Fruit fly (Drosophila melanogaster) whole organism, embryonic: ENCODE results near the gene Cep97.
A peak's percentile ranks its signal among the peaks of the same experiment; 100 is the strongest.

Experiments
- Aef1 ChIP-seq: fragments of 200-800 bp; sonication (Bioruptor generic); IDR thresholded peaks from 3 replicates; pipeline ENCODE4 v1.3.6; 2022; ENCODE audit warnings: missing biosample characterization, missing genetic modification characterization
- Awh ChIP-seq: fragments of 200-800 bp; sonication (Bioruptor generic); IDR thresholded peaks from 2 replicates; pipeline ENCODE4, ENCODE4 v1.3.6; 2022; ENCODE audit warnings: missing biosample characterization, missing genetic modification characterization
- B-H1 ChIP-seq: fragments of 200-800 bp; sonication (Bioruptor generic); IDR thresholded peaks from 3 replicates; pipeline ENCODE4 v1.3.6; 2022; ENCODE audit warnings: missing biosample characterization, missing genetic modification characterization
- C15 ChIP-seq: fragments of 200-800 bp; sonication (Bioruptor generic); IDR thresholded peaks from 3 replicates; pipeline ENCODE4 v1.3.6; 2022; ENCODE audit warnings: missing biosample characterization, missing genetic modification characterization
- CG12744 ChIP-seq: fragments of 200-800 bp; sonication (Bioruptor generic); optimal IDR thresholded peaks from 2 replicates; lab custom pipeline; 2016; ENCODE audit warnings: missing biosample characterization, missing genetic modification characterization
- CG14667 ChIP-seq: fragments of 200-800 bp; sonication (Bioruptor generic); IDR thresholded peaks from 2 replicates; pipeline ENCODE4 v1.3.6; 2022; ENCODE audit warnings: missing biosample characterization, missing genetic modification characterization
- CG14860 ChIP-seq: fragments of 200-800 bp; sonication (Bioruptor generic); IDR thresholded peaks from 3 replicates; pipeline ENCODE4 v1.3.6; 2022; ENCODE audit warnings: missing biosample characterization, missing genetic modification characterization; ENCODE audit not compliant: partially characterized antibody
- CG1529 ChIP-seq: fragments of 200-800 bp; sonication (Bioruptor generic); optimal IDR thresholded peaks from 3 replicates; lab custom pipeline; 2018; ENCODE audit warnings: missing biosample characterization, missing genetic modification characterization
- CG18262 ChIP-seq: fragments of 200-800 bp; optimal IDR thresholded peaks from 3 replicates; lab custom pipeline; 2019; ENCODE audit warnings: missing biosample characterization, mild to moderate bottlenecking, missing genetic modification characterization, moderate library complexity
- CG18476 ChIP-seq: fragments of 200-800 bp; sonication (Bioruptor generic); optimal IDR thresholded peaks from 2 replicates; lab custom pipeline; 2016; ENCODE audit warnings: missing biosample characterization, mild to moderate bottlenecking, missing genetic modification characterization
- CG2202 ChIP-seq: fragments of 200-800 bp; sonication (Bioruptor generic); optimal IDR thresholded peaks from 2 replicates; lab custom pipeline; 2018; ENCODE audit warnings: missing biosample characterization, mild to moderate bottlenecking, missing genetic modification characterization
- CG2678 ChIP-seq: fragments of 200-800 bp; sonication (Bioruptor generic); optimal IDR thresholded peaks from 3 replicates; lab custom pipeline; 2019; ENCODE audit warnings: missing biosample characterization, mild to moderate bottlenecking, missing genetic modification characterization, moderate library complexity
- CG42726 ChIP-seq: fragments of 200-800 bp; sonication (Bioruptor generic); IDR thresholded peaks from 2 replicates; pipeline ENCODE4 v1.3.6; 2022; ENCODE audit warnings: missing biosample characterization, missing genetic modification characterization; ENCODE audit not compliant: partially characterized antibody
- CG6689 ChIP-seq: fragments of 200-800 bp; sonication (Bioruptor generic); IDR thresholded peaks from 2 replicates; pipeline ENCODE4 v1.3.6; 2022; ENCODE audit warnings: missing biosample characterization, missing genetic modification characterization
- CG7745 ChIP-seq: fragments of 200-800 bp; sonication (Bioruptor generic); optimal IDR thresholded peaks from 2 replicates; lab custom pipeline; 2018; ENCODE audit warnings: missing biosample characterization, mild to moderate bottlenecking, missing genetic modification characterization, moderate library complexity
- CG8281 ChIP-seq: fragments of 200-800 bp; sonication (Bioruptor generic); optimal IDR thresholded peaks from 2 replicates; lab custom pipeline; 2018; ENCODE audit warnings: missing biosample characterization, mild to moderate bottlenecking, missing genetic modification characterization, moderate library complexity
- CG8924 ChIP-seq: fragments of 200-800 bp; optimal IDR thresholded peaks from 3 replicates; lab custom pipeline; 2019; ENCODE audit warnings: missing biosample characterization, mild to moderate bottlenecking, missing genetic modification characterization, moderate library complexity
- CHES-1-like ChIP-seq: fragments of 200-800 bp; sonication (Bioruptor generic); optimal IDR thresholded peaks from 2 replicates; lab custom pipeline; 2016; ENCODE audit warnings: missing biosample characterization, missing genetic modification characterization
- CTCF ChIP-seq: fragments of 200-800 bp; sonication (Bioruptor generic); optimal IDR thresholded peaks from 2 replicates; lab custom pipeline; 2017; ENCODE audit warnings: missing biosample characterization, mild to moderate bottlenecking, missing genetic modification characterization, moderate library complexity
- D ChIP-seq, 2 experiments: fragments of 200-800 bp in 1 of 2; fragments of >200 bp in 1 of 2; sonication (Bioruptor generic) in 1 of 2; optimal IDR thresholded peaks; 2 replicates in 1 of 2; 3 replicates in 1 of 2; lab custom pipeline; 2017; ENCODE audit warnings: mild to moderate bottlenecking in 1 of 2, missing biosample characterization in 1 of 2, missing genetic modification characterization in 1 of 2, missing genetic modification reagents in 1 of 2
- Dll ChIP-seq: fragments of 200-800 bp; sonication (Bioruptor generic); IDR thresholded peaks from 4 replicates; pipeline ENCODE4 v1.3.6; 2022; ENCODE audit warnings: missing biosample characterization, missing genetic modification characterization; ENCODE audit not compliant: partially characterized antibody
- HLH54F ChIP-seq: fragments of 200-800 bp; sonication (Bioruptor generic); optimal IDR thresholded peaks from 3 replicates; lab custom pipeline; 2016; ENCODE audit warnings: missing biosample characterization, missing genetic modification characterization
- Hmr ChIP-seq: fragments of 200-800 bp; sonication (Bioruptor generic); optimal IDR thresholded peaks from 3 replicates; lab custom pipeline; 2017; ENCODE audit warnings: mild to moderate bottlenecking, missing biosample characterization, missing genetic modification reagents, missing genetic modification characterization
- Hr39 ChIP-seq: fragments of >200 bp; optimal IDR thresholded peaks from 2 replicates; lab custom pipeline; 2017
- Lim3 ChIP-seq: fragments of 200-800 bp; sonication (Bioruptor generic); IDR thresholded peaks from 2 replicates; pipeline ENCODE4 v1.3.6; 2022; ENCODE audit warnings: missing biosample characterization, missing genetic modification characterization
- NC2β ChIP-seq: fragments of 200-800 bp; sonication (Bioruptor generic); optimal IDR thresholded peaks from 2 replicates; lab custom pipeline; 2016; ENCODE audit warnings: missing biosample characterization, missing genetic modification characterization
- Nf-YB ChIP-seq: fragments of 200-800 bp; sonication (Bioruptor generic); optimal IDR thresholded peaks from 3 replicates; lab custom pipeline; 2019; ENCODE audit warnings: missing biosample characterization, mild to moderate bottlenecking, missing genetic modification characterization, moderate library complexity
- Ravus ChIP-seq: fragments of 200-800 bp; sonication (Bioruptor generic); IDR thresholded peaks from 2 replicates; pipeline ENCODE4 v1.3.6; 2022; ENCODE audit warnings: missing biosample characterization, missing genetic modification characterization
- Sry-β ChIP-seq: fragments of 200-800 bp; sonication (Bioruptor generic); optimal IDR thresholded peaks from 2 replicates; lab custom pipeline; 2018; ENCODE audit warnings: missing biosample characterization, mild to moderate bottlenecking, missing genetic modification characterization, moderate library complexity
- YL-1 ChIP-seq: fragments of 200-800 bp; sonication (Bioruptor generic); optimal IDR thresholded peaks from 3 replicates; lab custom pipeline; 2017; ENCODE audit warnings: missing biosample characterization, mild to moderate bottlenecking, missing genetic modification characterization
- al ChIP-seq: fragments of 200-800 bp; sonication (Bioruptor generic); IDR thresholded peaks from 2 replicates; pipeline ENCODE4 v1.3.6; 2022; ENCODE audit warnings: missing biosample characterization, missing genetic modification characterization
- cato ChIP-seq: fragments of 200-800 bp; sonication (Bioruptor generic); optimal IDR thresholded peaks from 2 replicates; lab custom pipeline; 2016; ENCODE audit warnings: missing biosample characterization, missing genetic modification characterization, borderline replicate concordance
- caup ChIP-seq: fragments of 200-800 bp; sonication (Bioruptor generic); optimal IDR thresholded peaks from 3 replicates; lab custom pipeline; 2017; ENCODE audit warnings: missing biosample characterization, mild to moderate bottlenecking, missing genetic modification characterization, moderate library complexity; ENCODE audit not compliant: severe bottlenecking
- disco-r ChIP-seq: fragments of 200-800 bp; sonication (Bioruptor generic); optimal IDR thresholded peaks from 2 replicates; lab custom pipeline; 2016; ENCODE audit warnings: missing biosample characterization, missing genetic modification characterization
- dm ChIP-seq: fragments of 200-800 bp; sonication (Bioruptor generic); optimal IDR thresholded peaks from 3 replicates; lab custom pipeline; 2016; ENCODE audit warnings: missing biosample characterization, missing genetic modification characterization
- dysf ChIP-seq: fragments of 200-800 bp; sonication (Bioruptor generic); IDR thresholded peaks from 3 replicates; pipeline ENCODE4 v1.3.6; 2022; ENCODE audit warnings: missing biosample characterization, missing genetic modification characterization
- exex ChIP-seq: fragments of 200-800 bp; sonication (Bioruptor generic); optimal IDR thresholded peaks from 4 replicates; lab custom pipeline; 2018; ENCODE audit warnings: missing biosample characterization, mild to moderate bottlenecking, missing genetic modification characterization, moderate library complexity
- ftz-f1 ChIP-seq: fragments of 200-800 bp; sonication (Bioruptor generic); optimal IDR thresholded peaks from 2 replicates; lab custom pipeline; 2016; ENCODE audit warnings: missing biosample characterization, missing genetic modification characterization
- gce ChIP-seq: fragments of 200-800 bp; sonication (Bioruptor generic); IDR thresholded peaks from 3 replicates; pipeline ENCODE4 v1.3.6; 2022; ENCODE audit warnings: missing biosample characterization, missing genetic modification characterization
- ind ChIP-seq: fragments of 200-800 bp; sonication (Bioruptor generic); optimal IDR thresholded peaks from 3 replicates; lab custom pipeline; 2016; ENCODE audit warnings: missing biosample characterization, missing genetic modification characterization
- luna ChIP-seq: fragments of 200-800 bp; sonication (Bioruptor generic); optimal IDR thresholded peaks from 2 replicates; lab custom pipeline; 2016; ENCODE audit warnings: missing biosample characterization, missing genetic modification characterization
- org-1 ChIP-seq: fragments of 200-800 bp; sonication (Bioruptor generic); optimal IDR thresholded peaks from 2 replicates; lab custom pipeline; 2017; ENCODE audit warnings: missing biosample characterization, missing genetic modification characterization
- pnt ChIP-seq: fragments of 200-800 bp; sonication (Bioruptor generic); optimal IDR thresholded peaks from 3 replicates; lab custom pipeline; 2016; ENCODE audit warnings: missing biosample characterization, missing genetic modification characterization
- repo ChIP-seq: fragments of 200-800 bp; sonication (Bioruptor generic); optimal IDR thresholded peaks from 2 replicates; lab custom pipeline; 2016; ENCODE audit warnings: missing biosample characterization, missing genetic modification characterization
- slbo ChIP-seq: fragments of 200-800 bp; sonication (Bioruptor generic); IDR thresholded peaks from 2 replicates; pipeline ENCODE4 v1.3.6; 2022; ENCODE audit warnings: missing biosample characterization, missing genetic modification characterization
- sna ChIP-seq: fragments of 200-800 bp; sonication (Bioruptor generic); IDR thresholded peaks from 2 replicates; pipeline ENCODE4 v1.3.6; 2022; ENCODE audit warnings: missing biosample characterization, missing genetic modification characterization; ENCODE audit not compliant: partially characterized antibody
- tgo ChIP-seq: fragments of 200-800 bp; sonication (Bioruptor generic); IDR thresholded peaks from 3 replicates; pipeline ENCODE4 v1.3.6; 2022; ENCODE audit warnings: missing biosample characterization, missing genetic modification characterization
- unc-4 ChIP-seq: fragments of 200-800 bp; sonication (Bioruptor generic); IDR thresholded peaks from 2 replicates; pipeline ENCODE4 v1.3.6; 2022; ENCODE audit warnings: missing biosample characterization, missing genetic modification characterization; ENCODE audit not compliant: partially characterized antibody
- usp ChIP-seq: fragments of >200 bp; optimal IDR thresholded peaks from 2 replicates; lab custom pipeline; 2017; ENCODE audit warnings: missing biosample characterization, missing genetic modification characterization

Cep97 gene

DNA sequence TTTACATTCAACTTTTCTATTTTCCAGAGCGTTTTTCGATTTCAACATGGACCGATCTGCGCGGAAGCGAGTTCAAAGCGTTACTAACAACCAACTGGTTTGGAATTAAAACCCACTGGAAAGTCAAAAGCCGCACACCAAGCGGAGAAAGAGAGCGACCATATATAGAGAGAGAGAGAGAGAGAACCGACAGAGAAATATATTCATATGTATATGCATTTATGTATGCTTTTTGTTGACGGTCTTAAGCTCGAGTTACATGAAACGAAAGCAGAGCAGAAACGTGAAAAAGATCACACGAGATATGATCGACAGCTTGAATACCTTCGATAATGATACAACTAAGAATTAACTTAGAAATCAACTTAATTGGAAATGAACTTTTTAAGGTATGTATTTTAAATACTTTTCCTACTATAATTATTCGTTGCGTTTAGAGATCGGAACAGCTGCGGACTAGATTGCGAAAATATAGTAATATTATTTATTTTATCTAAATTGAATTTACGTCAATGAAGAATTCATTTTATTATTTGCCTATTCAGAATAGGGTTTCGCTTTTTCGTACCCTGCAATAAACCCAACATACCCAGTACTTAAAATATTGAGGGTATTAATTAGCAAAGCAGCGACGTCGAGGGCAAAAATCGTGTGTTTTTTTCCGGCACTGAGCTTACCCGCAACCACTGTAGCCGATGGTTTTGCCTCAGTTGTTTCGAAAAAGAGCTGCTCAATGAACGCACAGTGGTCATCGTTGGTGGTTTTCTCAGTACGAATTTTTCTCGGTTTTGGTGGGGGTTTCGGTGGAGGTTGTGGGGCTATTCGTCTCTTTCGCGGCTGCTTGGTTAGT is 21.5 kb downstream of the Cep97 start (continued):
- TF ChIP-seq tgo (GFP tag; lab: Robert Waterston, UW) (peak; percentile 57; the same call in 1 of the 3 replicates), HLH54F (GFP tag; lab: Kevin White, UChicago) (no peak), CG6689 (peak; percentile 47), org-1 (GFP tag; lab: Kevin White, UChicago) (peak; percentile 34), caup (peak; percentile 3), YL-1 (GFP tag; lab: Kevin White, UChicago) (no peak), disco-r (no peak), C15 (GFP tag; lab: Robert Waterston, UW) (no peak), Lim3 (no peak), ind (peak; percentile 34), slbo (GFP tag; lab: Robert Waterston, UW) (peak; percentile 30; the same call in 1 of the 2 replicates), CTCF (GFP tag; lab: Kevin White, UChicago) (no peak), CG14667 (GFP tag; lab: Robert Waterston, UW) (peak; percentile 13; the same call in 1 of the 2 replicates), CG12744 (GFP tag; lab: Kevin White, UChicago) (no peak), luna (GFP tag; lab: Kevin White, UChicago) (no peak), cato (GFP tag; lab: Kevin White, UChicago) (peak; percentile 50), CG18262 (tag; lab: Kevin White, UChicago) (peak; percentile 79), Aef1 (GFP tag; lab: Robert Waterston, UW) (no peak), Hr39 (lab: Kevin White, UChicago) (no peak), D (optimal IDR thresholded peaks at IDR 0.05; lab: Kevin White, UChicago) (no peak), D (GFP tag; optimal IDR thresholded peaks at IDR 0.05; lab: Kevin White, UChicago) (peak; percentile 54), CG8924 (tag; lab: Kevin White, UChicago) (peak; percentile 67), CG2678 (tag; lab: Kevin White, UChicago) (peak; percentile 70), unc-4 (GFP tag; lab: Robert Waterston, UW) (no peak), CG1529 (GFP tag; lab: Kevin White, UChicago) (peak; percentile 43), CG42726 (no peak), exex (tag; lab: Kevin White, UChicago) (no peak), gce (GFP tag; lab: Robert Waterston, UW) (no peak), usp (GFP tag; lab: Kevin White, UChicago) (no peak), repo (GFP tag; lab: Kevin White, UChicago) (no peak), dysf (peak; percentile 66; the same call in 2 of the 3 replicates), al (GFP tag; lab: Robert Waterston, UW) (peak; percentile 28; the same call in 1 of the 2 replicates), CG8281 (tag; lab: Kevin White, UChicago) (peak; percentile 2), NC2β (GFP tag; lab: Kevin White, UChicago) (no peak), Nf-YB (GFP tag; lab: Kevin White, UChicago) (peak; percentile 4), dm (GFP tag; lab: Kevin White, UChicago) (no peak), CG14860 (GFP tag; lab: Robert Waterston, UW) (no peak), B-H1 (GFP tag; lab: Robert Waterston, UW) (no peak), Dll (GFP tag; lab: Robert Waterston, UW) (no peak), Hmr (GFP tag; lab: Kevin White, UChicago) (peak; percentile 61), ftz-f1 (GFP tag; lab: Kevin White, UChicago) (no peak), sna (GFP tag; lab: Robert Waterston, UW) (no peak), Sry-β (no peak), CG7745 (tag; lab: Kevin White, UChicago) (no peak), CHES-1-like (GFP tag; lab: Kevin White, UChicago) (no peak), Ravus (GFP tag; lab: Robert Waterston, UW) (no peak; the same call in 1 of the 2 replicates), CG18476 (GFP tag; lab: Kevin White, UChicago) (no peak), Awh (GFP tag; lab: Robert Waterston, UW) (no peak), CG2202 (peak; percentile 4), pnt (GFP tag; lab: Kevin White, UChicago) (no peak)
